Worm (Caenorhabditis elegans): ENCODE results near the gene F48E8.4.

The F48E8.4 gene

ce11 chrIII:5461079-5461478 is 7.7 kb downstream of the F48E8.4 start, which contains the start of gene F48E8.3:
Gene F48E8.3 (plus strand): TSS chrIII:5461379.
- TF ChIP-seq nfya-2 (GFP tag; IDR thresholded peaks at IDR 0.05): no peak
- no peak for TF ChIP-seq ccch-3 (GFP tag; optimal IDR thresholded peaks at IDR 0.05)

- no peak for TF ChIP-seq F22D6.2 (tag; optimal IDR thresholded peaks at IDR 0.05)
- TF ChIP-seq lin-40 (tag; optimal IDR thresholded peaks at IDR 0.05): no peak
- no peak for TF ChIP-seq sea-2 (GFP tag; IDR thresholded peaks at IDR 0.05)
- no peak for TF ChIP-seq madf-8 (GFP tag; conservative IDR thresholded peaks at IDR 0.05)
- no peak for TF ChIP-seq sptf-2 (GFP tag; optimal IDR thresholded peaks at IDR 0.05)
- no peak for TF ChIP-seq ztf-6 (GFP tag; IDR thresholded peaks at IDR 0.05)
- TF ChIP-seq F39B2.1 (GFP tag; IDR thresholded peaks at IDR 0.05): no peak
These were observed 10.7 kb downstream of the F48E8.4 start, which contains the start of gene F48E8.2 for ce11 chrIII:5464077-5464476. Gene F48E8.2 (plus strand): TSS chrIII:5464377.

- TF ChIP-seq nfyb-1 (GFP tag; IDR thresholded peaks at IDR 0.05) (no peak), unc-62 (GFP tag; optimal IDR thresholded peaks at IDR 0.05) (no peak), lin-26 (GFP tag; IDR thresholded peaks at IDR 0.05) (no peak), lin-54 (GFP tag; optimal IDR thresholded peaks at IDR 0.05) (no peak), efl-1 (GFP tag; optimal IDR thresholded peaks at IDR 0.05) (no peak), somi-1 (GFP tag; optimal IDR thresholded peaks at IDR 0.05) (no peak), mcd-1 (GFP tag; IDR thresholded peaks at IDR 0.05) (no peak), ama-1 (optimal IDR thresholded peaks at IDR 0.05) (no peak), ama-1 (GFP tag; optimal IDR thresholded peaks at IDR 0.05) (no peak), egl-44 (GFP tag; IDR thresholded peaks at IDR 0.05) (no peak)
These were observed 11.5 kb downstream of the F48E8.4 start for ce11 chrIII:5464850-5465249.

ce11 chrIII:5469090-5469489 is 15.7 kb downstream of the F48E8.4 start:
- TF ChIP-seq nfyb-1 (GFP tag; IDR thresholded peaks at IDR 0.05): peak; percentile 72; the same call in 1 of the 2 replicates
- TF ChIP-seq lin-40 (tag; optimal IDR thresholded peaks at IDR 0.05): no peak

ce11 chrIII:5472693-5473092 is 19.3 kb downstream of the F48E8.4 start:
- TF ChIP-seq zfh-2 (GFP tag; conservative IDR thresholded peaks at IDR 0.05) (0 out of 2 replicates have a peak, but pooled peaks have one; percentile 18), ztf-26 (tag; optimal IDR thresholded peaks at IDR 0.05) (no peak)

ce11 chrIII:5474176-5474575 is 20.8 kb downstream of the F48E8.4 start, which contains the start of gene lon-1:
Gene lon-1 (plus strand): TSS chrIII:5474476.
- no peak for TF ChIP-seq aptf-3 (GFP tag; IDR thresholded peaks at IDR 0.05)
- TF ChIP-seq nhr-90 (tag; optimal IDR thresholded peaks at IDR 0.05): no peak
- TF ChIP-seq F52B5.7 (tag; optimal IDR thresholded peaks at IDR 0.05): no peak
- TF ChIP-seq hlh-26 (GFP tag; conservative IDR thresholded peaks at IDR 0.05): no peak
- no peak for TF ChIP-seq bed-1 (GFP tag; IDR thresholded peaks at IDR 0.05)
- TF ChIP-seq ceh-79 (tag; optimal IDR thresholded peaks at IDR 0.05): no peak
- no peak for TF ChIP-seq F22D6.2 (tag; optimal IDR thresholded peaks at IDR 0.05)
- no peak for TF ChIP-seq ztf-28 (GFP tag; IDR thresholded peaks at IDR 0.05)
- no peak for TF ChIP-seq ztf-6 (GFP tag; IDR thresholded peaks at IDR 0.05)
- no peak for TF ChIP-seq nhr-80 (tag; optimal IDR thresholded peaks at IDR 0.05)
- TF ChIP-seq ceh-100 (GFP tag; IDR thresholded peaks at IDR 0.05): no peak
- no peak for TF ChIP-seq F57C9.4 (tag; optimal IDR thresholded peaks at IDR 0.05)
- no peak for TF ChIP-seq akir-1 (GFP tag; optimal IDR thresholded peaks at IDR 0.05)
- TF ChIP-seq bed-2 (GFP tag; IDR thresholded peaks at IDR 0.05): no peak
- no peak for TF ChIP-seq die-1 (tag; optimal IDR thresholded peaks at IDR 0.05)
- TF ChIP-seq dox-1 (GFP tag; IDR thresholded peaks at IDR 0.05): no peak
- no peak for TF ChIP-seq snpc-4 (GFP tag; optimal IDR thresholded peaks at IDR 0.05)
- no peak for TF ChIP-seq snpc-4 (tag; optimal IDR thresholded peaks at IDR 0.05)
- TF ChIP-seq mxl-1 (tag; optimal IDR thresholded peaks at IDR 0.05): no peak
- TF ChIP-seq tbx-9 (tag; optimal IDR thresholded peaks at IDR 0.05; ENCODE audit: borderline replicate concordance): no peak
